Fruit fly (Drosophila melanogaster): ENCODE results near the gene bc10.
A peak's percentile ranks its signal among the peaks of the same experiment; 100 is the strongest.

Gene bc10

DNA sequence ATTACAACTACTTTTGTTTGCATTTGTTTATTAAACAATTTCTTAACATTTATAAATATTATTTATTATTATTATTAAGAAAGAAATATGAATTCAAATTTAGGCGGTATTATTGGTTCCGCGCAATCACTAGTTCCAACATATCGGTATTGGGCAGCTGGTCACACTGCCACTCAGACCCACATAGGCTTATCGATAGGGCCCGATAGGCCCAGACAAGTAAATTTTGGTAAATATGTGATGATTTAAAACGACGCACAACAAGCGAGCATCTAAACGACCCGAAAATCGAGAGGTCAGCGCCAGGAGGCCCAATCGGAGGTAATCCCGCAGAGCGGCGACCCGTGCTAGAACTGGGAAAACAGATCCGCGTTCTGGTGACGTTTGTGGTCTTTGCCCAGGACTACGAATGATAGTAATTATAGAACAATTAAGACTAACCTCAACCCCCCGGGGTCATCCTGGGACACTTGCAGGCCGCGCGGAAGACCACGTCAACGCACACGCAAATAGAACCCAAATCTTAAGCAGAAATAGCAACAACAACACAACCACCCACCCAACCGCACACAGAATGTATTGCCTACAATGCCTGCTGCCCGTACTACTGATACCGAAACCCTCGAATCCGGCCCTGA is at the start of gene bc10 (continued):
- TF ChIP-seq sug (tag; optimal IDR thresholded peaks at IDR 0.05) (peak; percentile 44), bbx (GFP tag; IDR thresholded peaks at IDR 0.05; ENCODE audit: partially characterized antibody) (peak; percentile 89), CG32767 (GFP tag; IDR thresholded peaks at IDR 0.05) (no peak), CG10274 (GFP tag; optimal IDR thresholded peaks at IDR 0.05) (no peak), Fer1 (GFP tag; optimal IDR thresholded peaks at IDR 0.05) (peak; percentile 12), Jarid2 (GFP tag; optimal IDR thresholded peaks at IDR 0.05) (no peak), CG11456 (GFP tag; IDR thresholded peaks at IDR 0.05) (no peak), CG6791 (GFP tag; IDR thresholded peaks at IDR 0.05; ENCODE audit: partially characterized antibody) (peak; percentile 87), Eip74EF (GFP tag; optimal IDR thresholded peaks at IDR 0.05) (no peak), CG13894 (tag; optimal IDR thresholded peaks at IDR 0.05) (peak; percentile 29), slou (GFP tag; optimal IDR thresholded peaks at IDR 0.05) (no peak), hb (GFP tag; IDR thresholded peaks at IDR 0.05; ENCODE audit: partially characterized antibody) (peak; percentile 69; the same call in 2 of the 3 replicates), nau (GFP tag; optimal IDR thresholded peaks at IDR 0.05) (no peak), CG17359 (tag; optimal IDR thresholded peaks at IDR 0.05) (no peak), CG1792 (GFP tag; optimal IDR thresholded peaks at IDR 0.05) (no peak), dmrt11E (tag; optimal IDR thresholded peaks at IDR 0.05) (no peak), Optix (GFP tag; IDR thresholded peaks at IDR 0.05) (no peak), Opbp (GFP tag; IDR thresholded peaks at IDR 0.05; ENCODE audit: partially characterized antibody) (peak; percentile 90), slbo (GFP tag; IDR thresholded peaks at IDR 0.05) (no peak), sob (GFP tag; IDR thresholded peaks at IDR 0.05) (no peak), Sry-δ (GFP tag; optimal IDR thresholded peaks at IDR 0.05) (peak; percentile 60), CG6272 (GFP tag; IDR thresholded peaks at IDR 0.05) (no peak), Lpt (GFP tag; optimal IDR thresholded peaks at IDR 0.05) (no peak), CG4404 (GFP tag; IDR thresholded peaks at IDR 0.05) (no peak), zfh1 (GFP tag; IDR thresholded peaks at IDR 0.05) (no peak), toy (GFP tag; IDR thresholded peaks at IDR 0.05) (no peak), CG10543 (GFP tag; optimal IDR thresholded peaks at IDR 0.05) (no peak), CG6689 (GFP tag; IDR thresholded peaks at IDR 0.05) (no peak), TFAM (GFP tag; optimal IDR thresholded peaks at IDR 0.05) (no peak), Dek (tag; optimal IDR thresholded peaks at IDR 0.05) (no peak), knrl (GFP tag; IDR thresholded peaks at IDR 0.05; ENCODE audit: partially characterized antibody) (peak; percentile 86), prd (optimal IDR thresholded peaks at IDR 0.05) (no peak), prd (GFP tag; IDR thresholded peaks at IDR 0.05) (no peak), pum (GFP tag; optimal IDR thresholded peaks at IDR 0.05) (no peak), CG14667 (GFP tag; IDR thresholded peaks at IDR 0.05) (no peak), CG12769 (tag; optimal IDR thresholded peaks at IDR 0.05) (no peak), CG18262 (tag; optimal IDR thresholded peaks at IDR 0.05) (no peak), YL-1 (GFP tag; optimal IDR thresholded peaks at IDR 0.05) (peak; percentile 24), pnt (GFP tag; optimal IDR thresholded peaks at IDR 0.05) (no peak), Elba2 (GFP tag; optimal IDR thresholded peaks at IDR 0.05) (no peak), HmgD (GFP tag; optimal IDR thresholded peaks at IDR 0.05) (no peak), zf30C (GFP tag; optimal IDR thresholded peaks at IDR 0.05) (no peak), Scr (GFP tag; IDR thresholded peaks at IDR 0.05; ENCODE audit: partially characterized antibody) (peak; percentile 86), CG1024 (GFP tag; IDR thresholded peaks at IDR 0.05) (no peak), BEAF-32 (GFP tag; optimal IDR thresholded peaks at IDR 0.05) (peak; percentile 87), CG3847 (GFP tag; IDR thresholded peaks at IDR 0.05) (0 out of 2 replicates have a peak, but pooled peaks have one; percentile 26), Hmx (GFP tag; optimal IDR thresholded peaks at IDR 0.05) (no peak), fd102C (GFP tag; optimal IDR thresholded peaks at IDR 0.05) (no peak), CG42726 (GFP tag; IDR thresholded peaks at IDR 0.05; ENCODE audit: partially characterized antibody) (peak; percentile 90)
